Worm (Caenorhabditis elegans): ENCODE measurements around the gene pmp-1.
A peak's percentile ranks its signal among the peaks of the same experiment; 100 is the strongest.

Gene pmp-1

ce11 chrII:6918862-6919261 is 35.3 kb upstream of the pmp-1 start, which contains the start of gene B0252.5:
Gene B0252.5, minus strand, starts transcription at chrII:6918878.
- TF ChIP-seq nhr-11 (tag; optimal IDR thresholded peaks at IDR 0.05) (no peak), unc-86 (tag; optimal IDR thresholded peaks at IDR 0.05) (no peak)

- no peak for TF ChIP-seq odd-2 (tag; optimal IDR thresholded peaks at IDR 0.05)
- no peak for TF ChIP-seq pha-2 (tag; optimal IDR thresholded peaks at IDR 0.05)
- TF ChIP-seq ceh-24 (tag; optimal IDR thresholded peaks at IDR 0.05): no peak
- no peak for TF ChIP-seq pat-9 (tag; optimal IDR thresholded peaks at IDR 0.05)
- no peak for TF ChIP-seq hlh-6 (tag; optimal IDR thresholded peaks at IDR 0.05)
- TF ChIP-seq gmeb-2 (tag; optimal IDR thresholded peaks at IDR 0.05): no peak
- no peak for TF ChIP-seq zip-5 (tag; optimal IDR thresholded peaks at IDR 0.05)
- no peak for TF ChIP-seq ceh-6 (GFP tag; optimal IDR thresholded peaks at IDR 0.05)
- no peak for TF ChIP-seq sdc-2 (tag; optimal IDR thresholded peaks at IDR 0.05)
- TF ChIP-seq hlh-13 (GFP tag; optimal IDR thresholded peaks at IDR 0.05): no peak
- no peak for TF ChIP-seq pag-3 (tag; optimal IDR thresholded peaks at IDR 0.05; ENCODE audit: borderline replicate concordance)
- no peak for TF ChIP-seq tbx-2 (tag; optimal IDR thresholded peaks at IDR 0.05)
- no peak for TF ChIP-seq Y22D7AL.16 (tag; optimal IDR thresholded peaks at IDR 0.05)
Observed at ce11 chrII:6917710-6918109, 34.2 kb upstream of the pmp-1 start, which contains the start of gene B0252.11. Gene B0252.11, minus strand, starts transcription at chrII:6917810.

ce11 chrII:6915875-6916274 is 32.3 kb upstream of the pmp-1 start, which contains the start of gene B0252.8:
Gene B0252.8, plus strand, starts transcription at chrII:6916166.
- TF ChIP-seq odd-2 (tag; optimal IDR thresholded peaks at IDR 0.05): no peak
- no peak for TF ChIP-seq ceh-30 (tag; optimal IDR thresholded peaks at IDR 0.05)
- no peak for TF ChIP-seq nhr-11 (tag; optimal IDR thresholded peaks at IDR 0.05)
- TF ChIP-seq dmd-4 (tag; optimal IDR thresholded peaks at IDR 0.05; ENCODE audit: borderline replicate concordance): no peak
- TF ChIP-seq K09A11.1 (tag; optimal IDR thresholded peaks at IDR 0.05; ENCODE audit: insufficient read depth): no peak
- TF ChIP-seq ets-4 (tag; optimal IDR thresholded peaks at IDR 0.05): no peak
- no peak for TF ChIP-seq ceh-34 (tag; optimal IDR thresholded peaks at IDR 0.05)
- TF ChIP-seq Y22D7AL.16 (tag; optimal IDR thresholded peaks at IDR 0.05): no peak
- TF ChIP-seq ref-2 (tag; optimal IDR thresholded peaks at IDR 0.05): no peak
- no peak for TF ChIP-seq npax-4 (tag; optimal IDR thresholded peaks at IDR 0.05)
- TF ChIP-seq lin-11 (tag; optimal IDR thresholded peaks at IDR 0.05): no peak
- no peak for TF ChIP-seq madf-2 (tag; optimal IDR thresholded peaks at IDR 0.05)
- TF ChIP-seq pros-1 (tag; optimal IDR thresholded peaks at IDR 0.05): no peak

ce11 chrII:6913309-6913708 is 29.8 kb upstream of the pmp-1 start, which contains the start of gene cyn-10:
Gene cyn-10, minus strand, starts transcription at chrII:6913365.
- TF ChIP-seq K09A11.1 (tag; optimal IDR thresholded peaks at IDR 0.05; ENCODE audit: insufficient read depth) (no peak), npax-4 (tag; optimal IDR thresholded peaks at IDR 0.05) (peak; percentile 5), unc-55 (GFP tag; optimal IDR thresholded peaks at IDR 0.05) (no peak), dmd-4 (tag; optimal IDR thresholded peaks at IDR 0.05; ENCODE audit: borderline replicate concordance) (no peak), che-1 (tag; optimal IDR thresholded peaks at IDR 0.05) (no peak), pat-9 (tag; optimal IDR thresholded peaks at IDR 0.05) (no peak), T23F11.4 (GFP tag; optimal IDR thresholded peaks at IDR 0.05) (no peak), C38D4.7 (GFP tag; optimal IDR thresholded peaks at IDR 0.05) (no peak), hlh-30 (tag; optimal IDR thresholded peaks at IDR 0.05; ENCODE audit: insufficient read depth) (no peak), ceh-48 (tag; optimal IDR thresholded peaks at IDR 0.05) (no peak), fkh-10 (GFP tag; optimal IDR thresholded peaks at IDR 0.05) (no peak), Y22D7AL.16 (tag; optimal IDR thresholded peaks at IDR 0.05) (no peak), nhr-11 (tag; optimal IDR thresholded peaks at IDR 0.05) (no peak), pqm-1 (tag; optimal IDR thresholded peaks at IDR 0.05) (peak; percentile 12), F13H6.1 (tag; optimal IDR thresholded peaks at IDR 0.05) (peak; percentile 29), ttx-3 (tag; optimal IDR thresholded peaks at IDR 0.05) (peak; percentile 49), ref-2 (tag; optimal IDR thresholded peaks at IDR 0.05) (peak; percentile 89), ceh-2 (tag; optimal IDR thresholded peaks at IDR 0.05) (peak; percentile 95), C08G9.2 (tag; optimal IDR thresholded peaks at IDR 0.05) (peak; percentile 96), sox-2 (GFP tag; IDR thresholded peaks at IDR 0.05) (0 out of 2 replicates have a peak, but pooled peaks have one; percentile 16), nfya-1 (tag; optimal IDR thresholded peaks at IDR 0.05) (no peak), ceh-24 (tag; optimal IDR thresholded peaks at IDR 0.05) (no peak), unc-3 (GFP tag; conservative IDR thresholded peaks at IDR 0.05) (peak; percentile 61), unc-3 (tag; optimal IDR thresholded peaks at IDR 0.05) (peak; percentile 21), tbx-2 (tag; optimal IDR thresholded peaks at IDR 0.05) (peak; percentile 89), ceh-14 (tag; optimal IDR thresholded peaks at IDR 0.05) (peak; percentile 80), madf-2 (tag; optimal IDR thresholded peaks at IDR 0.05) (peak; percentile 43), nhr-232 (tag; optimal IDR thresholded peaks at IDR 0.05) (no peak), ceh-30 (tag; optimal IDR thresholded peaks at IDR 0.05) (no peak), dve-1 (tag; optimal IDR thresholded peaks at IDR 0.05) (no peak), fax-1 (tag; optimal IDR thresholded peaks at IDR 0.05) (peak; percentile 69), hlh-13 (GFP tag; optimal IDR thresholded peaks at IDR 0.05) (peak; percentile 44)
